Fruit fly (Drosophila melanogaster) whole organism, embryonic: ENCODE results near the gene CG43072.

Experiments used
- CG10979 ChIP-seq: fragments of 200-800 bp; sonication (Bioruptor generic); optimal IDR thresholded peaks from 2 replicates; lab custom pipeline; 2018; ENCODE audit warnings: missing biosample characterization, mild to moderate bottlenecking, missing genetic modification characterization, moderate library complexity
- CG15011 ChIP-seq: fragments of 200-800 bp; sonication (Bioruptor generic); optimal IDR thresholded peaks from 3 replicates; lab custom pipeline; 2018; ENCODE audit warnings: missing biosample characterization, mild to moderate bottlenecking, missing genetic modification characterization
- CG17385 ChIP-seq: fragments of 200-800 bp; sonication (Bioruptor generic); optimal IDR thresholded peaks from 3 replicates; lab custom pipeline; 2018; ENCODE audit warnings: missing biosample characterization, mild to moderate bottlenecking, missing genetic modification characterization
- CG17612 ChIP-seq: fragments of 200-800 bp; sonication (Bioruptor generic); IDR thresholded peaks from 2 replicates; pipeline ENCODE4 v1.3.6; 2022; ENCODE audit warnings: missing biosample characterization, missing genetic modification characterization
- CG6813 ChIP-seq: fragments of 200-800 bp; sonication (Bioruptor generic); optimal IDR thresholded peaks from 2 replicates; lab custom pipeline; 2017; ENCODE audit warnings: missing biosample characterization, missing genetic modification characterization, mild to moderate bottlenecking, moderate library complexity, missing genetic modification reagents
- Dll ChIP-seq: fragments of 200-800 bp; sonication (Bioruptor generic); IDR thresholded peaks from 4 replicates; pipeline ENCODE4 v1.3.6; 2022; ENCODE audit warnings: missing biosample characterization, missing genetic modification characterization; ENCODE audit not compliant: partially characterized antibody
- Hmr ChIP-seq: fragments of 200-800 bp; sonication (Bioruptor generic); optimal IDR thresholded peaks from 3 replicates; lab custom pipeline; 2017; ENCODE audit warnings: mild to moderate bottlenecking, missing biosample characterization, missing genetic modification reagents, missing genetic modification characterization
- Jarid2 ChIP-seq: fragments of 200-800 bp; sonication (Bioruptor generic); optimal IDR thresholded peaks from 3 replicates; lab custom pipeline; 2017; ENCODE audit warnings: mild to moderate bottlenecking, missing biosample characterization, missing genetic modification reagents, missing genetic modification characterization
- Max ChIP-seq: fragments of 200-800 bp; sonication (Bioruptor generic); optimal IDR thresholded peaks from 2 replicates; lab custom pipeline; 2016; ENCODE audit warnings: missing biosample characterization, mild to moderate bottlenecking, missing genetic modification characterization
- chn ChIP-seq: fragments of 200-800 bp; sonication (Bioruptor generic); optimal IDR thresholded peaks from 2 replicates; lab custom pipeline; 2016; ENCODE audit warnings: missing biosample characterization, missing genetic modification characterization
- dm ChIP-seq: fragments of 200-800 bp; sonication (Bioruptor generic); optimal IDR thresholded peaks from 3 replicates; lab custom pipeline; 2016; ENCODE audit warnings: missing biosample characterization, missing genetic modification characterization
- ewg ChIP-seq: fragments of 200-800 bp; sonication (Bioruptor generic); optimal IDR thresholded peaks from 3 replicates; lab custom pipeline; 2017; ENCODE audit warnings: mild to moderate bottlenecking, missing biosample characterization, missing genetic modification reagents, missing genetic modification characterization
- gsb-n ChIP-seq: fragments of 200-800 bp; sonication (Bioruptor generic); optimal IDR thresholded peaks from 3 replicates; lab custom pipeline; 2018; ENCODE audit warnings: missing biosample characterization, mild to moderate bottlenecking, missing genetic modification characterization
- ind ChIP-seq: fragments of 200-800 bp; sonication (Bioruptor generic); optimal IDR thresholded peaks from 3 replicates; lab custom pipeline; 2016; ENCODE audit warnings: missing biosample characterization, missing genetic modification characterization

dm6 chr3L:21054188-21054893, 11.3 kb upstream of the CG43072 start:
- no peak for TF ChIP-seq Jarid2 (GFP tag; lab: Kevin White, UChicago)
- TF ChIP-seq ind (GFP tag; lab: Kevin White, UChicago) = no peak
- TF ChIP-seq gsb-n = no peak
- TF ChIP-seq CG17385 (GFP tag; lab: Kevin White, UChicago) = no peak
- TF ChIP-seq CG15011 (GFP tag; lab: Kevin White, UChicago) = no peak
- no peak for TF ChIP-seq chn (GFP tag; lab: Kevin White, UChicago)
- no peak for TF ChIP-seq ewg (GFP tag; lab: Kevin White, UChicago)
- TF ChIP-seq CG6813 (GFP tag; lab: Kevin White, UChicago) = no peak
- TF ChIP-seq Dll (GFP tag; lab: Robert Waterston, UW) = no peak
- no peak for TF ChIP-seq Max (GFP tag; lab: Kevin White, UChicago)
- no peak for TF ChIP-seq CG17612 (GFP tag; lab: Robert Waterston, UW)
- no peak for TF ChIP-seq dm (GFP tag; lab: Kevin White, UChicago)
- no peak for TF ChIP-seq CG10979 (tag; lab: Kevin White, UChicago)
- no peak for TF ChIP-seq Hmr (GFP tag; lab: Kevin White, UChicago)
